Fruit fly (Drosophila melanogaster): ENCODE data around the gene CG7133.

- no peak for TF ChIP-seq insv (optimal IDR thresholded peaks at IDR 0.05)
- TF ChIP-seq ttk (optimal IDR thresholded peaks at IDR 0.05): no peak
- no peak for TF ChIP-seq h (optimal IDR thresholded peaks at IDR 0.05)
- TF ChIP-seq Sin3A (optimal IDR thresholded peaks at IDR 0.05): no peak
- TF ChIP-seq Myc (optimal IDR thresholded peaks at IDR 0.05): no peak
- no peak for TF ChIP-seq psq (optimal IDR thresholded peaks at IDR 0.05)
Measured at dm6 chr3L:22053343-22053742, 21.0 kb downstream of the CG7133 start.

Data from Kc167 (cell line).